Worm (Caenorhabditis elegans): ENCODE data around the gene srab-18.

- TF ChIP-seq W03F9.2 (tag; optimal IDR thresholded peaks at IDR 0.05) (no peak), him-1 (tag; optimal IDR thresholded peaks at IDR 0.05) (no peak)
These were observed 45.4 kb upstream of the srab-18 start, which contains the start of gene C50H2.4 for ce11 chrV:9916665-9917064.
